Worm (Caenorhabditis elegans): ENCODE measurements around the gene clec-141.

Gene clec-141

ce11 chrII:5407548-5407947 is at the start of gene clec-141:
clec-141 (minus strand) TSS chrII:5407648.
- TF ChIP-seq ceh-36 (tag; optimal IDR thresholded peaks at IDR 0.05) = no peak
- no peak for TF ChIP-seq F13C5.2 (tag; optimal IDR thresholded peaks at IDR 0.05)
- no peak for TF ChIP-seq aly-1 (tag; optimal IDR thresholded peaks at IDR 0.05)
- TF ChIP-seq tbx-11 (GFP tag; IDR thresholded peaks at IDR 0.05) = no peak
- no peak for TF ChIP-seq hmbx-1 (tag; optimal IDR thresholded peaks at IDR 0.05)
- TF ChIP-seq scrt-1 (GFP tag; IDR thresholded peaks at IDR 0.05) = no peak

- TF ChIP-seq tbx-11 (GFP tag; IDR thresholded peaks at IDR 0.05) (no peak), F13C5.2 (tag; optimal IDR thresholded peaks at IDR 0.05) (no peak), hmbx-1 (tag; optimal IDR thresholded peaks at IDR 0.05) (no peak), pes-1 (GFP tag; IDR thresholded peaks at IDR 0.05) (no peak), scrt-1 (GFP tag; IDR thresholded peaks at IDR 0.05) (no peak), tbx-37 (GFP tag; conservative IDR thresholded peaks at IDR 0.05) (no peak), hnd-1 (tag; optimal IDR thresholded peaks at IDR 0.05) (no peak), ceh-13 (GFP tag; optimal IDR thresholded peaks at IDR 0.05) (no peak)
These were observed 48.4 kb upstream of the clec-141 start, which contains the start of gene daz-1 for ce11 chrII:5455650-5456355. daz-1 (plus strand) TSS chrII:5456305.

- TF ChIP-seq pes-1 (GFP tag; IDR thresholded peaks at IDR 0.05) (no peak), scrt-1 (GFP tag; IDR thresholded peaks at IDR 0.05) (no peak), hmbx-1 (tag; optimal IDR thresholded peaks at IDR 0.05) (no peak), hnd-1 (tag; optimal IDR thresholded peaks at IDR 0.05) (no peak), ama-1 (optimal IDR thresholded peaks at IDR 0.05) (no peak), ceh-13 (GFP tag; optimal IDR thresholded peaks at IDR 0.05) (no peak), sea-1 (GFP tag; conservative IDR thresholded peaks at IDR 0.05) (no peak), B0310.2 (tag; optimal IDR thresholded peaks at IDR 0.05) (no peak), ceh-36 (tag; optimal IDR thresholded peaks at IDR 0.05) (no peak), tbx-37 (GFP tag; conservative IDR thresholded peaks at IDR 0.05) (no peak), tra-4 (tag; optimal IDR thresholded peaks at IDR 0.05) (no peak), hmg-4 (GFP tag; optimal IDR thresholded peaks at IDR 0.05) (no peak), flt-1 (GFP tag; IDR thresholded peaks at IDR 0.05) (no peak), aly-1 (tag; optimal IDR thresholded peaks at IDR 0.05) (no peak), ets-7 (tag; optimal IDR thresholded peaks at IDR 0.05) (no peak), tbx-11 (GFP tag; IDR thresholded peaks at IDR 0.05) (no peak), F13C5.2 (tag; optimal IDR thresholded peaks at IDR 0.05) (no peak)
These were observed 46.1 kb upstream of the clec-141 start, which contains the start of gene dhs-5 for ce11 chrII:5453547-5453946. dhs-5 (plus strand) TSS chrII:5453847.

- TF ChIP-seq ceh-13 (GFP tag; optimal IDR thresholded peaks at IDR 0.05) (no peak), tbx-37 (GFP tag; conservative IDR thresholded peaks at IDR 0.05) (no peak), ceh-36 (tag; optimal IDR thresholded peaks at IDR 0.05) (no peak)
These were observed 43.8 kb upstream of the clec-141 start for ce11 chrII:5451278-5451677.

ce11 chrII:5449620-5450019 is 42.2 kb upstream of the clec-141 start:
- TF ChIP-seq tbx-11 (GFP tag; IDR thresholded peaks at IDR 0.05) (no peak), ceh-36 (tag; optimal IDR thresholded peaks at IDR 0.05) (no peak), hmbx-1 (tag; optimal IDR thresholded peaks at IDR 0.05) (no peak), B0310.2 (tag; optimal IDR thresholded peaks at IDR 0.05) (no peak), aly-1 (tag; optimal IDR thresholded peaks at IDR 0.05) (no peak), scrt-1 (GFP tag; IDR thresholded peaks at IDR 0.05) (no peak), tbx-37 (GFP tag; conservative IDR thresholded peaks at IDR 0.05) (no peak), ama-1 (optimal IDR thresholded peaks at IDR 0.05) (no peak), ceh-13 (GFP tag; optimal IDR thresholded peaks at IDR 0.05) (no peak), ets-7 (tag; optimal IDR thresholded peaks at IDR 0.05) (no peak), tra-4 (tag; optimal IDR thresholded peaks at IDR 0.05) (no peak), hnd-1 (tag; optimal IDR thresholded peaks at IDR 0.05) (no peak), sea-1 (GFP tag; conservative IDR thresholded peaks at IDR 0.05) (no peak), pes-1 (GFP tag; IDR thresholded peaks at IDR 0.05) (no peak), hmg-4 (GFP tag; optimal IDR thresholded peaks at IDR 0.05) (no peak), F13C5.2 (tag; optimal IDR thresholded peaks at IDR 0.05) (no peak), flt-1 (GFP tag; IDR thresholded peaks at IDR 0.05) (no peak)

ce11 chrII:5449219-5449618 is 41.8 kb upstream of the clec-141 start:
- TF ChIP-seq ets-7 (tag; optimal IDR thresholded peaks at IDR 0.05) (no peak), aly-1 (tag; optimal IDR thresholded peaks at IDR 0.05) (no peak), ama-1 (optimal IDR thresholded peaks at IDR 0.05) (no peak), ceh-36 (tag; optimal IDR thresholded peaks at IDR 0.05) (no peak), hmbx-1 (tag; optimal IDR thresholded peaks at IDR 0.05) (no peak), tbx-11 (GFP tag; IDR thresholded peaks at IDR 0.05) (no peak), hnd-1 (tag; optimal IDR thresholded peaks at IDR 0.05) (no peak), tbx-37 (GFP tag; conservative IDR thresholded peaks at IDR 0.05) (no peak), B0310.2 (tag; optimal IDR thresholded peaks at IDR 0.05) (no peak), sea-1 (GFP tag; conservative IDR thresholded peaks at IDR 0.05) (no peak), ceh-13 (GFP tag; optimal IDR thresholded peaks at IDR 0.05) (no peak), F13C5.2 (tag; optimal IDR thresholded peaks at IDR 0.05) (no peak), pes-1 (GFP tag; IDR thresholded peaks at IDR 0.05) (no peak)

- TF ChIP-seq tbx-37 (GFP tag; conservative IDR thresholded peaks at IDR 0.05) (no peak), pes-1 (GFP tag; IDR thresholded peaks at IDR 0.05) (no peak), hnd-1 (tag; optimal IDR thresholded peaks at IDR 0.05) (no peak), hmbx-1 (tag; optimal IDR thresholded peaks at IDR 0.05) (no peak), F13C5.2 (tag; optimal IDR thresholded peaks at IDR 0.05) (no peak), sea-1 (GFP tag; conservative IDR thresholded peaks at IDR 0.05) (no peak), tra-4 (tag; optimal IDR thresholded peaks at IDR 0.05) (no peak), tbx-11 (GFP tag; IDR thresholded peaks at IDR 0.05) (no peak), flt-1 (GFP tag; IDR thresholded peaks at IDR 0.05) (no peak), ceh-36 (tag; optimal IDR thresholded peaks at IDR 0.05) (no peak), scrt-1 (GFP tag; IDR thresholded peaks at IDR 0.05) (no peak), ceh-13 (GFP tag; optimal IDR thresholded peaks at IDR 0.05) (no peak), aly-1 (tag; optimal IDR thresholded peaks at IDR 0.05) (no peak), hmg-4 (GFP tag; optimal IDR thresholded peaks at IDR 0.05) (no peak), B0310.2 (tag; optimal IDR thresholded peaks at IDR 0.05) (no peak)
These were observed 39.9 kb upstream of the clec-141 start, which contains the start of gene cex-1 for ce11 chrII:5447381-5447780. cex-1 (plus strand) TSS chrII:5447681.

Measured in whole organism, early embryonic.